Fruit fly (Drosophila melanogaster) whole organism, embryonic: ENCODE data around the gene Prat.

Experiments used
- Asciz ChIP-seq: fragments of 200-800 bp; sonication (Bioruptor generic); optimal IDR thresholded peaks from 2 replicates; lab custom pipeline; 2017; ENCODE audit warnings: missing biosample characterization, mild to moderate bottlenecking, missing genetic modification characterization, missing genetic modification reagents
- Atf3 ChIP-seq: fragments of 200-800 bp; sonication (Bioruptor generic); optimal IDR thresholded peaks from 3 replicates; lab custom pipeline; 2016; ENCODE audit warnings: missing biosample characterization, missing genetic modification characterization
- CrebB ChIP-seq: fragments of 200-800 bp; sonication (Bioruptor generic); optimal IDR thresholded peaks from 3 replicates; lab custom pipeline; 2018; ENCODE audit warnings: missing biosample characterization, mild to moderate bottlenecking, missing genetic modification characterization
- Myb ChIP-seq: fragments of 200-800 bp; sonication (Bioruptor generic); optimal IDR thresholded peaks from 2 replicates; lab custom pipeline; 2016; ENCODE audit warnings: missing biosample characterization, missing genetic modification characterization
- dati ChIP-seq: fragments of 200-800 bp; sonication (Bioruptor generic); IDR thresholded peaks from 2 replicates; pipeline ENCODE4 v1.3.6; 2022; ENCODE audit warnings: missing biosample characterization, missing genetic modification characterization
- insv ChIP-seq, 2 experiments: fragments of 200-800 bp; sonication (Bioruptor generic); optimal IDR thresholded peaks; 3 replicates each; lab custom pipeline; 2016 to 2018; ENCODE audit warnings: missing biosample characterization in 2 of 2, missing genetic modification characterization in 2 of 2
- kay ChIP-seq: fragments of 200-800 bp; sonication (Bioruptor generic); optimal IDR thresholded peaks from 2 replicates; lab custom pipeline; 2016; ENCODE audit warnings: missing biosample characterization, missing genetic modification characterization
- nerfin-1 ChIP-seq: fragments of 200-800 bp; sonication (Bioruptor generic); optimal IDR thresholded peaks from 3 replicates; lab custom pipeline; 2019; ENCODE audit warnings: missing biosample characterization, mild to moderate bottlenecking, missing genetic modification characterization, moderate library complexity
- slp2 ChIP-seq: fragments of 200-800 bp; sonication (Bioruptor generic); optimal IDR thresholded peaks from 2 replicates; lab custom pipeline; 2016; ENCODE audit warnings: missing biosample characterization, missing genetic modification characterization

DNA sequence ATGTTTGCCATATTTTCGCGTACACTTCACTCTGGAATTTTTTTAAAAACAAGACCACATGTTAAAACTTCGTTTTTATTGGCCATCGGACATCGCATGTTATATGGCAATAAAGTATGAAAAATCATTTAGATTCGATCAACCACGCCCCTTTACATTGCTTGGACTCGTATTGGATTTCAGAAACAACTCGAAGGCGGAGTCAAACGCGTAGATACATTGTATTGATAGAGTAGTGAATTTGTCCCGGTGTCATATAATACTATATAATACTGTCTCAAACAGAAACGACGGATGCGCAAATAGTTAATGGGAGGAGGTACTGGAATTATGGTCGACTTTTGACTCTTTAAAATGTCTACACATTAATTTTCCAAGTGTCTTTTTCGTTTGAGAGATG lies 49.8 kb upstream of the Prat start:
- TF ChIP-seq CrebB (tag; lab: Kevin White, UChicago): no peak
- TF ChIP-seq Myb (GFP tag; lab: Kevin White, UChicago): no peak
- TF ChIP-seq Atf3 (GFP tag; lab: Kevin White, UChicago): no peak
- TF ChIP-seq Asciz (GFP tag; lab: Kevin White, UChicago): no peak
- TF ChIP-seq insv (GFP tag; optimal IDR thresholded peaks at IDR 0.05; lab: Kevin White, UChicago): no peak
- TF ChIP-seq nerfin-1: no peak
- TF ChIP-seq dati (GFP tag; lab: Robert Waterston, UW): no peak
- TF ChIP-seq slp2 (GFP tag; lab: Kevin White, UChicago): no peak
- TF ChIP-seq kay (GFP tag; lab: Kevin White, UChicago): no peak
